Worm (Caenorhabditis elegans) whole organism, L3 larva: ENCODE data around the gene scl-3.

ENCODE experiments used
- R02D3.7 ChIP-seq: fragments of 150-350 bp; optimal IDR thresholded peaks from 2 replicates; lab custom pipeline; 2014; ENCODE audit warnings: missing biosample characterization, missing genetic modification characterization
- ZK546.5 ChIP-seq: sonication (generic microtip); optimal IDR thresholded peaks from 2 replicates; lab custom pipeline; 2017; ENCODE audit warnings: missing biosample characterization, missing genetic modification characterization
- aly-2 ChIP-seq: fragments of 150-350 bp; optimal IDR thresholded peaks from 2 replicates; lab custom pipeline; 2014; ENCODE audit warnings: missing biosample characterization, missing genetic modification characterization
- ama-1 ChIP-seq: fragments of 150-350 bp; optimal IDR thresholded peaks from 2 replicates; lab custom pipeline; 2018
- ceh-16 ChIP-seq: sonication (generic microtip); optimal IDR thresholded peaks from 2 replicates; lab custom pipeline; 2017; ENCODE audit warnings: missing biosample characterization, missing genetic modification characterization
- ceh-28 ChIP-seq: fragments of 150-350 bp; optimal IDR thresholded peaks from 2 replicates; lab custom pipeline; 2014; ENCODE audit warnings: missing biosample characterization, missing genetic modification reagents, missing genetic modification characterization
- ceh-9 ChIP-seq: sonication (generic microtip); optimal IDR thresholded peaks from 2 replicates; lab custom pipeline; 2018; ENCODE audit warnings: missing biosample characterization, missing genetic modification characterization
- daf-12 ChIP-seq: fragments of 150-350 bp; optimal IDR thresholded peaks from 2 replicates; lab custom pipeline; 2014; ENCODE audit warnings: missing biosample characterization, missing genetic modification reagents, missing genetic modification characterization
- egl-27 ChIP-seq: sonication (generic microtip); optimal IDR thresholded peaks from 4 replicates; lab custom pipeline; 2017; ENCODE audit warnings: missing biosample characterization, missing genetic modification reagents, missing genetic modification characterization
- egl-5 ChIP-seq: fragments of 150-350 bp; optimal IDR thresholded peaks from 2 replicates; lab custom pipeline; 2017; ENCODE audit warnings: missing biosample characterization, missing genetic modification reagents, missing genetic modification characterization, inconsistent platforms
- elt-1 ChIP-seq: fragments of 150-350 bp; optimal IDR thresholded peaks from 2 replicates; lab custom pipeline; 2014; ENCODE audit warnings: missing biosample characterization, missing genetic modification characterization
- elt-2 ChIP-seq: sonication (generic microtip); optimal IDR thresholded peaks from 2 replicates; lab custom pipeline; 2016; ENCODE audit warnings: missing genetic modification reagents, mild to moderate bottlenecking, missing genetic modification characterization, missing compliant biosample characterization
- elt-3 ChIP-seq, 3 experiments: fragments of 150-350 bp in 1 of 3; sonication (generic microtip) in 2 of 3; optimal IDR thresholded peaks; 2 replicates in 2 of 3; 4 replicates in 1 of 3; lab custom pipeline; 2014 to 2017; ENCODE audit warnings: missing biosample characterization in 3 of 3, missing genetic modification characterization in 3 of 3
- eor-1 ChIP-seq, 2 experiments: fragments of 150-350 bp; optimal IDR thresholded peaks; 2 replicates each; lab custom pipeline; 2014 to 2018; ENCODE audit warnings: missing biosample characterization in 2 of 2, missing genetic modification characterization in 2 of 2
- fkh-10 ChIP-seq: sonication (generic microtip); optimal IDR thresholded peaks from 2 replicates; lab custom pipeline; 2017; ENCODE audit warnings: missing biosample characterization, missing genetic modification reagents, missing genetic modification characterization
- fkh-2 ChIP-seq: fragments of 150-350 bp; optimal IDR thresholded peaks from 2 replicates; lab custom pipeline; 2014; ENCODE audit warnings: missing biosample characterization, missing genetic modification reagents, missing genetic modification characterization
- hmg-11 ChIP-seq: sonication (generic microtip); optimal IDR thresholded peaks from 2 replicates; lab custom pipeline; 2016; ENCODE audit warnings: missing genetic modification characterization, missing compliant biosample characterization
- jun-1 ChIP-seq: fragments of 150-350 bp; optimal IDR thresholded peaks from 2 replicates; lab custom pipeline; 2014; ENCODE audit warnings: missing biosample characterization, missing genetic modification reagents, missing genetic modification characterization
- lin-15B ChIP-seq: fragments of 150-350 bp; optimal IDR thresholded peaks from 2 replicates; lab custom pipeline; 2014; ENCODE audit warnings: missing biosample characterization, missing genetic modification characterization
- lin-39 ChIP-seq: fragments of 150-350 bp; optimal IDR thresholded peaks from 2 replicates; lab custom pipeline; 2018; ENCODE audit warnings: missing biosample characterization, missing genetic modification reagents, missing genetic modification characterization
- mml-1 ChIP-seq: fragments of 150-350 bp; sonication (generic microtip); optimal IDR thresholded peaks from 3 replicates; lab custom pipeline; 2014; ENCODE audit warnings: missing biosample characterization, missing genetic modification characterization
- nfya-1 ChIP-seq: sonication (generic microtip); optimal IDR thresholded peaks from 2 replicates; lab custom pipeline; 2017; ENCODE audit warnings: missing genetic modification characterization, mild to moderate bottlenecking, missing compliant biosample characterization, antibody characterized with exemption, moderate library complexity; ENCODE audit not compliant: insufficient read depth
- nhr-11 ChIP-seq: fragments of 150-350 bp; optimal IDR thresholded peaks from 2 replicates; lab custom pipeline; 2014; ENCODE audit warnings: missing biosample characterization, missing genetic modification characterization
- nhr-23 ChIP-seq: fragments of 150-350 bp; optimal IDR thresholded peaks from 2 replicates; lab custom pipeline; 2014; ENCODE audit warnings: missing biosample characterization, missing genetic modification reagents, missing genetic modification characterization
- nhr-237 ChIP-seq: fragments of 150-350 bp; optimal IDR thresholded peaks from 2 replicates; lab custom pipeline; 2014; ENCODE audit warnings: missing biosample characterization, missing genetic modification characterization
- nhr-25 ChIP-seq: sonication (generic microtip); optimal IDR thresholded peaks from 2 replicates; lab custom pipeline; 2017; ENCODE audit warnings: missing biosample characterization, missing genetic modification characterization
- nhr-28 ChIP-seq: fragments of 150-350 bp; optimal IDR thresholded peaks from 2 replicates; lab custom pipeline; 2014; ENCODE audit warnings: missing biosample characterization, missing genetic modification characterization
- nhr-43 ChIP-seq: sonication (generic microtip); optimal IDR thresholded peaks from 2 replicates; lab custom pipeline; 2016; ENCODE audit warnings: mild to moderate bottlenecking, missing genetic modification characterization, missing compliant biosample characterization; ENCODE audit not compliant: poor library complexity, severe bottlenecking
- nhr-67 ChIP-seq: fragments of 150-350 bp; optimal IDR thresholded peaks from 2 replicates; lab custom pipeline; 2014; ENCODE audit warnings: missing biosample characterization, missing genetic modification characterization
- nhr-76 ChIP-seq: fragments of 150-350 bp; sonication (generic microtip); optimal IDR thresholded peaks from 5 replicates; lab custom pipeline; 2014; ENCODE audit warnings: missing biosample characterization, missing genetic modification characterization
- nhr-77 ChIP-seq: fragments of 150-350 bp; optimal IDR thresholded peaks from 2 replicates; lab custom pipeline; 2014; ENCODE audit warnings: missing biosample characterization, missing genetic modification characterization
- pha-4 ChIP-seq: fragments of 150-350 bp; optimal IDR thresholded peaks from 2 replicates; lab custom pipeline; 2014; ENCODE audit warnings: missing biosample characterization, missing genetic modification reagents, missing genetic modification characterization
- pqm-1 ChIP-seq: fragments of 150-350 bp; optimal IDR thresholded peaks from 2 replicates; lab custom pipeline; 2017; ENCODE audit warnings: missing biosample characterization, missing genetic modification characterization, inconsistent platforms
- sea-2 ChIP-seq: fragments of 150-350 bp; sonication (generic microtip); optimal IDR thresholded peaks from 4 replicates; lab custom pipeline; 2014; ENCODE audit warnings: missing biosample characterization, missing genetic modification reagents, missing genetic modification characterization
- skn-1 ChIP-seq: fragments of 150-350 bp; optimal IDR thresholded peaks from 2 replicates; lab custom pipeline; 2014; ENCODE audit warnings: missing biosample characterization, missing genetic modification characterization
- snpc-4 ChIP-seq: fragments of 150-350 bp; optimal IDR thresholded peaks from 2 replicates; lab custom pipeline; 2014; ENCODE audit warnings: missing biosample characterization, missing genetic modification characterization
- tbx-2 ChIP-seq: sonication (generic microtip); optimal IDR thresholded peaks from 2 replicates; lab custom pipeline; 2016; ENCODE audit warnings: mild to moderate bottlenecking, missing genetic modification characterization, missing compliant biosample characterization
- unc-62 ChIP-seq: fragments of 150-350 bp; sonication (generic microtip); optimal IDR thresholded peaks from 4 replicates; lab custom pipeline; 2014; ENCODE audit warnings: missing biosample characterization, missing genetic modification reagents, missing genetic modification characterization
- ztf-11 ChIP-seq: fragments of 150-350 bp; optimal IDR thresholded peaks from 2 replicates; lab custom pipeline; 2014; ENCODE audit warnings: missing biosample characterization, missing genetic modification characterization

Gene scl-3

DNA sequence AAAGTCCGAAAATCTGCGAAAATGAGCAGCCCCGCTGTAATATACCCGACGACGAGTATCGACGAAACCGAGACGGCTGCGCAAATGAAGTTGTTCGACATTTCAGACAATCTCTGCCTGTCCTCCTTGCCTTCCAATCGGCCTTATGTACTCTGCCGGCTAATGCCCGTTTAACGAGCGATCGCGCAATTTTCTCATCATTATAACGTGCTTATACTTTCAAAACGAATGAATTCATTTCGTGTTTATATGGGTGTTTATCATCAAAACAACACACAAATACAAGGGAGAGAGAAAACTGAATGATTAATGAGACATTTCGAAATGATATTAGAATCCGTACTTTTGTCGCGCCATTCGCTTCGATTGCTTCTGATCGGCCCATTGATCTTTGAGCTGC is 31.6 kb downstream of the scl-3 start, which contains the start of gene col-132:
TSS of gene col-132 (minus strand) at position 101 of the 400 bp plus-strand sequence.
- no peak for TF ChIP-seq elt-2
- no peak for TF ChIP-seq tbx-2 (tag; lab: Kevin White, UChicago)
- no peak for TF ChIP-seq ceh-28 (tag; lab: Kevin White, UChicago)
- TF ChIP-seq ama-1 (lab: Kevin White, UChicago): no peak

DNA sequence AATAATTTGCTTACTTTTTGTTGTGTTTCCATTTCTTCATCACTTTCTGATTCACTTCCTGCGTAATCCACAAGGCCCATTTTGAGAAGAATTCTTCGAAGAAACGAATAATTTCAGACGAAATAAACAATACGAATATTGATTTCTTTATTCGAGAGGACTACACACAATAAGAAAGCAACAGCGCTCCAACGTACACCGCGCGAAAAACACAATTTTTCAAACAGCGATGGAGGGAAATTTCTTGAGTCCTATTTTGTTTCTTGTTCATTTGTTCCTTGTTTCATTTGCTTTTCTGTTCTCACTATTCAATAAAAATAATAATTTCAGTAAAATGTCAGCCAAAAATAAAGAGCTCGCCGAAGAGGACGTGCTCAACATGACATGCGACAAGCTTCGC is 34.3 kb downstream of the scl-3 start, which contains the start of the genes prcc-1 and C39E9.12:
TSS of gene prcc-1 (minus strand) at position 119 of the 400 bp plus-strand sequence.
TSS of gene C39E9.12 (plus strand) at position 331 of the 400 bp plus-strand sequence.
- TF ChIP-seq ztf-11 (tag; lab: Kevin White, UChicago) (no peak), pha-4 (tag; lab: Kevin White, UChicago) (peak; percentile 86), snpc-4 (tag; lab: Kevin White, UChicago) (peak; percentile 50), lin-39 (peak; percentile 45), R02D3.7 (tag; lab: Kevin White, UChicago) (peak; percentile 16), nhr-11 (tag; lab: Kevin White, UChicago) (no peak), lin-15B (peak; percentile 91), egl-5 (tag; lab: Kevin White, UChicago) (peak; percentile 29), nhr-43 (tag; lab: Kevin White, UChicago) (peak; percentile 25), nhr-25 (tag; lab: Kevin White, UChicago) (peak; percentile 58), pqm-1 (peak; percentile 42), elt-2 (peak; percentile 12), nhr-23 (peak; percentile 63), ceh-28 (tag; lab: Kevin White, UChicago) (peak; percentile 81), fkh-2 (no peak), sea-2 (no peak)

DNA sequence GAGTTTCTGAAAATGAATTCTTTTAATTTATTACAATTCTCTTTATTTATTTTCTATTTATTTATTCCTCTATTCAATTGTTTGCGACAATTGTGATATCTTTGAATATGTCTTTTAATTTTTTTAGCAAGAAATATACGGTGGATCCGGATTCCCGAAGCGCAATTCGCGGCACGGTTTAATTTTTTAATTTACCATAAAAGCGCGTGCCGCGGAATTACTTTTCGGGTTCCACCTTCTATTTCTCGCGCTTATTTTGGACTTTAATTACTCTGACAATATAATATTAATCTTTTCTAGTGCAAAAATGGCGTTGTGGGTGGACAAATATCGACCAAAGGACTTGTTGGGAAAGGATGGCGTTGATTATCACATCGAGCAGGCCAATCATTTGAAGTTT is 36.1 kb downstream of the scl-3 start, which contains the start of gene rfc-3:
TSS of gene rfc-3 (plus strand) at position 301 of the 400 bp plus-strand sequence.
- TF ChIP-seq nhr-76: no peak
- TF ChIP-seq ama-1 (lab: Kevin White, UChicago): no peak
- no peak for TF ChIP-seq nhr-25 (tag; lab: Kevin White, UChicago)
- no peak for TF ChIP-seq mml-1 (tag; lab: Kevin White, UChicago)
- no peak for TF ChIP-seq nhr-67 (tag; lab: Kevin White, UChicago)
- TF ChIP-seq egl-27 (tag; lab: Kevin White, UChicago): no peak
- no peak for TF ChIP-seq ceh-16 (tag; lab: Kevin White, UChicago)
- TF ChIP-seq ZK546.5: no peak
- TF ChIP-seq nhr-28 (tag; lab: Kevin White, UChicago): no peak
- no peak for TF ChIP-seq snpc-4 (tag; lab: Kevin White, UChicago)
- no peak for TF ChIP-seq nfya-1 (tag; lab: Kevin White, UChicago)
- no peak for TF ChIP-seq ceh-9 (tag; lab: Kevin White, UChicago)
- no peak for TF ChIP-seq nhr-77
- no peak for TF ChIP-seq unc-62 (GFP tag; lab: Kevin White, UChicago)
- TF ChIP-seq nhr-23: no peak

DNA sequence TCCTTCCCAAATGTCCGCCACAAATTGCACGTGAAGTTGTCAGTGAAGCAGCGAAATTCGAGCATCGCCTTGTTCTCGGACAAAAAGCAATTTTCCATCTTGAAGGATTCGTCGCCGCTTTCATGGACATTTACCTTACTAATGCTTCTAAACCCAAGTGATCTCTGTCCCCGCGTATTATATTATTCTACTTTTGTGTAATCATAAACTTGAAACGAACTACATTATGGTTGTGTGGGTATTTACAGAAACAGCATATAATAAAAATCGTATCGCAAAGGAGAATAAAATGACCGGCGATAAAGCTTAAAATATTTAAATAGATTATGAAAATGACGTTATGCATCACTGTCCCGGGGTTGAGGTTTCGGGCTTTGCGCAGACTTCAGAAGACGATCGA is 37.4 kb downstream of the scl-3 start:
- TF ChIP-seq aly-2: peak; percentile 30
- TF ChIP-seq jun-1: no peak

DNA sequence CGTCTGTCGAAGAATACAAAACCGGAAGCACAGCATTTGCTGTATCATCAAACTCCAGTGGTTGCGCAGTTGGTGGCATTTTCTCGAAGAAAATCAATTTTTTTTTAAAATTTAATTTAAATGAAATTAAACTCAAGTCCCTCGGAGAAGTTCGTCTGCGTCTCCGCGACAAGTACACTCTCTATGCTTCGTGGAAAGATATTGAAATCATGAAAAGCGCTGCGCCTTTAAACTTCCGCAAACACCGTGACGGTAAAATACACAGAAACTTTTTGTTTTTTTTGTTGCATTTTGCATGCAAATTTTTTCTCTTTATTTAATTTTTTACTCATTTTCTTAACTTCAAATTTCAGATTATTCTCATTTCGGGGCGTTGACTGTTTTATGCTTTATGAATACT is 39.3 kb downstream of the scl-3 start, which contains the start of the genes dli-1, tin-9.2 and exos-4.1:
TSS of gene dli-1 (minus strand) at position 141 of the 400 bp plus-strand sequence.
TSS of gene tin-9.2 (plus strand) at position 344 of the 400 bp plus-strand sequence.
TSS of gene exos-4.1 (plus strand) at position 348 of the 400 bp plus-strand sequence.
- peak; percentile 29 for TF ChIP-seq elt-2
- TF ChIP-seq nfya-1 (tag; lab: Kevin White, UChicago): peak; percentile 77
- peak; percentile 77 for TF ChIP-seq egl-5 (tag; lab: Kevin White, UChicago)
- no peak for TF ChIP-seq elt-3 (tag; optimal IDR thresholded peaks at IDR 0.05; lab: Kevin White, UChicago)
- TF ChIP-seq pha-4 (tag; lab: Kevin White, UChicago): peak; percentile 69
- peak; percentile 3 for TF ChIP-seq jun-1
- no peak for TF ChIP-seq nhr-237 (tag; lab: Kevin White, UChicago)
- TF ChIP-seq fkh-10 (GFP tag; lab: Kevin White, UChicago): no peak
- peak; percentile 54 for TF ChIP-seq skn-1 (tag; lab: Kevin White, UChicago)
- peak; percentile 14 for TF ChIP-seq pqm-1
- TF ChIP-seq lin-15B: peak; percentile 83
- TF ChIP-seq nhr-25 (tag; lab: Kevin White, UChicago): peak; percentile 35
- TF ChIP-seq hmg-11 (tag; lab: Kevin White, UChicago): peak; percentile 58
- TF ChIP-seq eor-1 (tag; optimal IDR thresholded peaks at IDR 0.05; lab: Kevin White, UChicago): no peak
- TF ChIP-seq sea-2: no peak
- TF ChIP-seq tbx-2 (tag; lab: Kevin White, UChicago): no peak
- no peak for TF ChIP-seq nhr-43 (tag; lab: Kevin White, UChicago)
- no peak for TF ChIP-seq elt-1 (tag; lab: Kevin White, UChicago)
- peak; percentile 54 for TF ChIP-seq ceh-28 (tag; lab: Kevin White, UChicago)
- no peak for TF ChIP-seq nhr-11 (tag; lab: Kevin White, UChicago)
- TF ChIP-seq ceh-16 (tag; lab: Kevin White, UChicago): no peak
- peak; percentile 65 for TF ChIP-seq nhr-23
- no peak for TF ChIP-seq daf-12 (tag; lab: Kevin White, UChicago)
- no peak for TF ChIP-seq aly-2
- no peak for TF ChIP-seq ama-1 (lab: Kevin White, UChicago)
- peak; percentile 31 for TF ChIP-seq snpc-4 (tag; lab: Kevin White, UChicago)
- TF ChIP-seq R02D3.7 (tag; lab: Kevin White, UChicago): peak; percentile 58
